Worm (Caenorhabditis elegans) whole organism, L4 larva: ENCODE measurements around the gene scl-1.

Source experiments
- ama-1 ChIP-seq: fragments of 150-350 bp; optimal IDR thresholded peaks from 2 replicates; lab custom pipeline; 2014; ENCODE audit warnings: inconsistent platforms, mixed read lengths
- egl-27 ChIP-seq: sonication (generic microtip); optimal IDR thresholded peaks from 3 replicates; lab custom pipeline; 2017; ENCODE audit warnings: missing biosample characterization, missing genetic modification reagents, missing genetic modification characterization
- unc-39 ChIP-seq: sonication (generic microtip); optimal IDR thresholded peaks from 2 replicates; lab custom pipeline; 2017; ENCODE audit warnings: missing biosample characterization, missing genetic modification characterization
- zag-1 ChIP-seq: fragments of 150-350 bp; optimal IDR thresholded peaks from 2 replicates; lab custom pipeline; 2014; ENCODE audit warnings: missing biosample characterization, missing genetic modification characterization

DNA sequence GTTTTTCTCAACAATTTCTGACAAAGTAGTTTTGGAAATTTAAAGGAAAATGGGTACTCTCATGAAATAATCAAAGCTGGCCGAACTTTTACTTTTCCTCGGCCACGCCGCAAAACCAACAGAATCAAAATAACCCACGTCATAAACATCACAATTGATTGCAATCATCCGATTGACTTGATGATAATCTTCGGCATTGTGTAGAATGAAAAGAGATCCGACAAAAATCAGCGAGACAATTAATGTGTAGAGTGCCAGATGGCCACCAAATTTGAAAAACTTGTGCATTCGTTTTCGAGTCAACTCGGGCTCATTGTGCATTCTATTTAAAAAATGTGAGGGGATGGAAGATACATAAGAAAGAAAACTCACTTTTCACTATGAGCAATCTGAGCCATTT, 19.3 kb upstream of the scl-1 start:
- TF ChIP-seq zag-1 (tag; lab: Kevin White, UChicago) (no peak), ama-1 (lab: Kevin White, UChicago) (no peak), unc-39 (tag; lab: Kevin White, UChicago) (no peak), egl-27 (tag; lab: Kevin White, UChicago) (no peak)
